Fruit fly (Drosophila melanogaster): ENCODE data around the gene CG10600.

The CG10600 gene

dm6 chr2L:18808754-18809329 is 30.6 kb downstream of the CG10600 start:
- TF ChIP-seq psq (optimal IDR thresholded peaks at IDR 0.05) = no peak
- TF ChIP-seq usp (GFP tag; optimal IDR thresholded peaks at IDR 0.05) = no peak
- no peak for TF ChIP-seq pan (optimal IDR thresholded peaks at IDR 0.05)
- TF ChIP-seq Dll (optimal IDR thresholded peaks at IDR 0.05) = no peak
- no peak for TF ChIP-seq CG8478 (optimal IDR thresholded peaks at IDR 0.05)
- no peak for TF ChIP-seq EcR (GFP tag; optimal IDR thresholded peaks at IDR 0.05)

dm6 chr2L:18805637-18806403 is 33.7 kb downstream of the CG10600 start:
- TF ChIP-seq CG8478 (optimal IDR thresholded peaks at IDR 0.05) (no peak), EcR (GFP tag; optimal IDR thresholded peaks at IDR 0.05) (no peak), psq (optimal IDR thresholded peaks at IDR 0.05) (no peak), usp (GFP tag; optimal IDR thresholded peaks at IDR 0.05) (no peak), Dll (optimal IDR thresholded peaks at IDR 0.05) (no peak), pan (optimal IDR thresholded peaks at IDR 0.05) (no peak)

dm6 chr2L:18805247-18805636 is 34.2 kb downstream of the CG10600 start, which contains the start of gene CG43814:
Gene CG43814, minus strand, starts transcription at chr2L:18805347.
- TF ChIP-seq EcR (GFP tag; optimal IDR thresholded peaks at IDR 0.05) (no peak), Dll (optimal IDR thresholded peaks at IDR 0.05) (no peak), CG8478 (optimal IDR thresholded peaks at IDR 0.05) (no peak), psq (optimal IDR thresholded peaks at IDR 0.05) (no peak), usp (GFP tag; optimal IDR thresholded peaks at IDR 0.05) (no peak), pan (optimal IDR thresholded peaks at IDR 0.05) (no peak)

dm6 chr2L:18801704-18802103 is 37.8 kb downstream of the CG10600 start:
- TF ChIP-seq usp (GFP tag; optimal IDR thresholded peaks at IDR 0.05) (no peak), psq (optimal IDR thresholded peaks at IDR 0.05) (no peak), CG8478 (optimal IDR thresholded peaks at IDR 0.05) (no peak), pan (optimal IDR thresholded peaks at IDR 0.05) (no peak), EcR (GFP tag; optimal IDR thresholded peaks at IDR 0.05) (no peak), Dll (optimal IDR thresholded peaks at IDR 0.05) (no peak)

DNA sequence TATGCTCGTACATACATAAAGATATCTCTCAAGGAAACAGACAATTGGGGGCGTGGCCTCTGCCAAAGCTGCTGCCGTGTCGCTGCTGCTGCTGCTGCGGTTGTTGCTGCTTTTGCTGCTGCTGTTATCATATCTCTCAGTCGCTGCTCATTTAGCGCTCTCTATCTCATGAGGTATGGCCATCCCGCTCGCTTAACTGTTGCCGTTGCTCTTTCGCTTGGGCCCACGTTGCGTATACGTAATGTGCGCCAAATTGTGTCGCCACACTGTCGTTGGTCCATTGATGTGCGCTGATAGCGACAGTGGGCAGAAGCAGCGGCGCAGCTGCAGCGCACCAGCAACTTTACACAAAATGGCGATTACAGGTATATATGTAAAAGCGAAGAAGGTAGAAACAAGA is 43.0 kb downstream of the CG10600 start:
- no peak for TF ChIP-seq pan (optimal IDR thresholded peaks at IDR 0.05)
- TF ChIP-seq psq (optimal IDR thresholded peaks at IDR 0.05) = no peak
- no peak for TF ChIP-seq EcR (GFP tag; optimal IDR thresholded peaks at IDR 0.05)
- TF ChIP-seq CG8478 (optimal IDR thresholded peaks at IDR 0.05) = no peak
- TF ChIP-seq usp (GFP tag; optimal IDR thresholded peaks at IDR 0.05) = no peak
- no peak for TF ChIP-seq Dll (optimal IDR thresholded peaks at IDR 0.05)

DNA sequence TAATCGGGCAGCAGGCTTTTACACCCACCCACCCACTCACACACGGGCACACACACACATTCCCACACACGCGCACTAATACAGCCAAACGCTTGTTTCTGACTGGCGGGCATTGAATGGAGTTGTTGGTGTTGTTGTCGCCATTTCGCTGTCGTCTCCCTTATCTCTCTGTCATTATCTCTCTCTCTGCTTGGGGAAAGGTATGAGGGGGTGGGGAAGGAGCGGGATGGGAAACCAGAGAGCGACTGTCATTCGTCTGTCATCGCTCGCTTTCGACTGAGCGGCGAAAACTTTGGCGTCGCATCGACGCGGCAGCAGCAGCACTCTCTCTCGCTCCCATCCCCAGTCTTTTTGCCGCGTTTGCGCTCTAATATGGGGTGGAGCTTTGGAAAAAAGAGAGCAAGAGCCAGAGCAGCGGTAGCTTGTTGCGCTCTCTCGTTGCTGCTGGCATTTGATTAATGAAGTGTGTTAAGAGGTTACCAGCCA is 43.5 kb downstream of the CG10600 start:
- no peak for TF ChIP-seq pan (optimal IDR thresholded peaks at IDR 0.05)
- TF ChIP-seq EcR (GFP tag; optimal IDR thresholded peaks at IDR 0.05) = no peak
- no peak for TF ChIP-seq psq (optimal IDR thresholded peaks at IDR 0.05)
- peak; percentile 87 for TF ChIP-seq Dll (optimal IDR thresholded peaks at IDR 0.05)
- no peak for TF ChIP-seq usp (GFP tag; optimal IDR thresholded peaks at IDR 0.05)

DNA sequence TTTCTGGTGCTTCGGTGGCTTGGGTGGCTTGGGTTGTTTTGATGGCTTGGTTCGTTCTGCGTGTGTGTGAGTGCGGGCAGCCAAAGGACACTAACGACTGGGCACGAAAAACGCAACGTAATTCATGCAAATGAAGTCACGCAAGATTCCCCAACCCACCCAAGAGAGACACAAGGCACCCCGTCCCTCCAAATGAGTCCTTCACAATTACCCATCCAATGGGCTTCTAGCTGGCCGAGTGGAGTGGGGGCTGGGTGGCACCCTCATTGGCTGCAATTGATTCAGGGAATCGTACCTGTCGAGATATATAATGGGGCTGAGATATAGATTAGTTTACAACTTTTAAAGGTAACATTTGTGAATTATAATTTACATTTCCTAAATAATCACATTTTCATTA is 46.2 kb downstream of the CG10600 start:
- TF ChIP-seq psq (optimal IDR thresholded peaks at IDR 0.05) = no peak
- TF ChIP-seq CG8478 (optimal IDR thresholded peaks at IDR 0.05) = no peak
- no peak for TF ChIP-seq EcR (GFP tag; optimal IDR thresholded peaks at IDR 0.05)
- no peak for TF ChIP-seq pan (optimal IDR thresholded peaks at IDR 0.05)
- TF ChIP-seq usp (GFP tag; optimal IDR thresholded peaks at IDR 0.05) = no peak
- TF ChIP-seq Dll (optimal IDR thresholded peaks at IDR 0.05) = no peak

- no peak for TF ChIP-seq Dll (optimal IDR thresholded peaks at IDR 0.05)
Measured at dm6 chr2L:18792806-18793205, 46.7 kb downstream of the CG10600 start, which contains the start of gene ham. Gene ham, minus strand, starts transcription at chr2L:18792906.

dm6 chr2L:18789773-18790385 is 49.6 kb downstream of the CG10600 start:
- no peak for TF ChIP-seq EcR (GFP tag; optimal IDR thresholded peaks at IDR 0.05)

- TF ChIP-seq Dll (optimal IDR thresholded peaks at IDR 0.05) = no peak
- no peak for TF ChIP-seq psq (optimal IDR thresholded peaks at IDR 0.05)
- TF ChIP-seq pan (optimal IDR thresholded peaks at IDR 0.05) = no peak
- no peak for TF ChIP-seq CG8478 (optimal IDR thresholded peaks at IDR 0.05)
- TF ChIP-seq usp (GFP tag; optimal IDR thresholded peaks at IDR 0.05) = no peak
- TF ChIP-seq EcR (GFP tag; optimal IDR thresholded peaks at IDR 0.05) = no peak
Measured at dm6 chr2L:18788953-18789352, 50.5 kb downstream of the CG10600 start.

DNA sequence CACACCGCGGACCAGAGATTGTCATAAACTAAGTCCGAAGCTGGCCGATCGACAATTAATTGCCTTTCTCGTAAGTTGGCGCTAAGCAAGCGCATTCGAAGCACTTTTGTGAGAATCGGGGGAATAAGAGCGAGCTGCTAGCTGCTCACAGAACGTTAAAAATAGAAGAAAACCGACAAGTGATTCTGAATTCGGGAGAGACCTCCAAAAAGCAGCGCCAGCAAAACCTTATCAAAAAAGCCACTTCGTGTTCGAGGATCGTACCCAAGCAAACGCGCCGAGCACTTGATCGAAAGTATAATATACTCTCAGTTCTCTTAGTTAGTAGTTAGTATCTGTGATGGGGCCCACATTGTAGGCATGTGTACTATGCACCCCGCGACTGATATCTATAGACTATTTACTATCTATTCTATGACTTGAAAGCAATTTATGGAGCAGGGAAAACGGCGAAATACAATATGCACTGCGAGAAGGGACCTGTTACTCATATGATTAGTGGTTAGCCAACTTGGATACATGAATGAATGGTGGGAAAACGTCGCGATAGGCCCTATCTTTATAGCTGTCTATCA is 52.0 kb downstream of the CG10600 start:
- TF ChIP-seq psq (optimal IDR thresholded peaks at IDR 0.05) = no peak
- TF ChIP-seq CG8478 (optimal IDR thresholded peaks at IDR 0.05) = no peak
- TF ChIP-seq Dll (optimal IDR thresholded peaks at IDR 0.05) = no peak
- TF ChIP-seq pan (optimal IDR thresholded peaks at IDR 0.05) = no peak
- TF ChIP-seq EcR (GFP tag; optimal IDR thresholded peaks at IDR 0.05) = no peak
- TF ChIP-seq usp (GFP tag; optimal IDR thresholded peaks at IDR 0.05) = no peak

DNA sequence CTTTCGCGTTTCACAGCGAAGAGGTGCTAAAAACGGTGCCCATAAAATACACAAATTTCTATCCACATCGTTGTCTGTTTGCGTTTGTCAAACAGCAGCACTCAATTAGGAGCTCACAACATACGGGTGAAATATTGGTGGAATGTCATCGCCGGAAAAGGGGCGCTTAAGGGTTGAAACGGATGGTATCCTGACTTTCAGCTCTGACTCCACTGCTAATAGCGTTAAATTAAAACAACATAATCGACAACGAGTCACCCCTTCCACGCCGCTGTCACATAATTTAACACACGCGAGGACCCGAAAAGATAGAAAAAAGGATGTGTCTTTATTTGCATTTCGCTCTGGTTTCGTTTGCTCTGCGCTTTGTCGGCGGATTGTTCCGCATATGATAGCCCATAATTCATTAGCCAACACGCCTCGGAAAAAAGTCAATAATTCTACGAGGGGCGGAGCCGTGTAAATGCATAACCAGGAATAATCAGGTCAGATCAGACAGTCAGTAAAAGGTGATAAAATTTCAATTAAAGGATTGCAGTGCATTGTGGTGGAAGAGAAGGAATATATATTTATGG is 54.4 kb downstream of the CG10600 start:
- TF ChIP-seq usp (GFP tag; optimal IDR thresholded peaks at IDR 0.05) (no peak), CG8478 (optimal IDR thresholded peaks at IDR 0.05) (no peak), psq (optimal IDR thresholded peaks at IDR 0.05) (no peak), Dll (optimal IDR thresholded peaks at IDR 0.05) (no peak), EcR (GFP tag; optimal IDR thresholded peaks at IDR 0.05) (no peak), pan (optimal IDR thresholded peaks at IDR 0.05) (no peak)
